Worm (Caenorhabditis elegans) whole organism, L2 larva: Measurements from ENCODE around the gene H40L08.2.

Source experiments
- C34F6.9 ChIP-seq: fragments of 150-350 bp; optimal IDR thresholded peaks from 2 replicates; lab custom pipeline; 2014; ENCODE audit warnings: missing biosample characterization, missing genetic modification characterization
- F13H6.1 ChIP-seq: sonication (generic microtip); optimal IDR thresholded peaks from 2 replicates; lab custom pipeline; 2016; ENCODE audit warnings: missing genetic modification characterization, missing compliant biosample characterization
- R02D3.7 ChIP-seq: fragments of 150-350 bp; optimal IDR thresholded peaks from 2 replicates; lab custom pipeline; 2014; ENCODE audit warnings: missing biosample characterization, missing genetic modification characterization
- Y55F3AM.14 ChIP-seq: fragments of 200-800 bp; sonication (Bioruptor generic); optimal IDR thresholded peaks from 2 replicates; lab custom pipeline; 2018; ENCODE audit warnings: mild to moderate bottlenecking, missing genetic modification characterization, missing compliant biosample characterization
- ZK546.5 ChIP-seq: sonication (generic microtip); optimal IDR thresholded peaks from 2 replicates; lab custom pipeline; 2017; ENCODE audit warnings: missing biosample characterization, missing genetic modification characterization
- alr-1 ChIP-seq: fragments of 150-350 bp; optimal IDR thresholded peaks from 2 replicates; lab custom pipeline; 2014; ENCODE audit warnings: missing biosample characterization, missing genetic modification characterization
- aly-2 ChIP-seq: fragments of 150-350 bp; optimal IDR thresholded peaks from 2 replicates; lab custom pipeline; 2014; ENCODE audit warnings: missing biosample characterization, missing genetic modification characterization
- ama-1 ChIP-seq: fragments of 150-350 bp; optimal IDR thresholded peaks from 2 replicates; lab custom pipeline; 2018; ENCODE audit warnings: inconsistent platforms
- blmp-1 ChIP-seq: sonication (generic microtip); optimal IDR thresholded peaks from 2 replicates; lab custom pipeline; 2017; ENCODE audit warnings: missing genetic modification characterization, mild to moderate bottlenecking, missing compliant biosample characterization, antibody characterized with exemption, moderate library complexity; ENCODE audit not compliant: insufficient read depth
- ceh-16 ChIP-seq: fragments of 150-350 bp; optimal IDR thresholded peaks from 2 replicates; lab custom pipeline; 2014; ENCODE audit warnings: missing biosample characterization, missing genetic modification characterization
- ceh-82 ChIP-seq: fragments of 150-350 bp; optimal IDR thresholded peaks from 2 replicates; lab custom pipeline; 2014; ENCODE audit warnings: missing biosample characterization, missing genetic modification characterization
- crh-2 ChIP-seq: sonication (generic microtip); optimal IDR thresholded peaks from 2 replicates; lab custom pipeline; 2017; ENCODE audit warnings: missing biosample characterization, missing genetic modification characterization
- dmd-4 ChIP-seq: sonication (generic microtip); optimal IDR thresholded peaks from 2 replicates; lab custom pipeline; 2017; ENCODE audit warnings: missing biosample characterization, missing genetic modification characterization
- egl-27 ChIP-seq: sonication (generic microtip); optimal IDR thresholded peaks from 3 replicates; lab custom pipeline; 2017; ENCODE audit warnings: missing biosample characterization, missing genetic modification reagents, missing genetic modification characterization
- elt-1 ChIP-seq: fragments of 150-350 bp; optimal IDR thresholded peaks from 2 replicates; lab custom pipeline; 2014; ENCODE audit warnings: missing biosample characterization, missing genetic modification characterization
- elt-3 ChIP-seq: sonication (generic microtip); optimal IDR thresholded peaks from 2 replicates; lab custom pipeline; 2017; ENCODE audit warnings: missing biosample characterization, missing genetic modification characterization
- gmeb-1 ChIP-seq: fragments of 150-350 bp; optimal IDR thresholded peaks from 2 replicates; lab custom pipeline; 2014; ENCODE audit warnings: missing biosample characterization, missing genetic modification characterization
- lin-11 ChIP-seq: fragments of 150-350 bp; sonication (generic microtip); optimal IDR thresholded peaks from 2 replicates; lab custom pipeline; 2014; ENCODE audit warnings: missing biosample characterization, missing genetic modification characterization, inconsistent platforms, mixed read lengths
- lin-39 ChIP-seq: fragments of 150-350 bp; optimal IDR thresholded peaks from 2 replicates; lab custom pipeline; 2014; ENCODE audit warnings: missing biosample characterization, missing genetic modification reagents, missing genetic modification characterization
- lsy-2 ChIP-seq, 2 experiments: fragments of 150-350 bp in 1 of 2; sonication (generic microtip) in 1 of 2; optimal IDR thresholded peaks; 2 replicates each; lab custom pipeline; 2014 to 2017; ENCODE audit warnings: missing biosample characterization in 2 of 2, missing genetic modification characterization in 2 of 2
- mab-5 ChIP-seq: fragments of 150-350 bp; optimal IDR thresholded peaks from 2 replicates; lab custom pipeline; 2014; ENCODE audit warnings: missing biosample characterization, missing genetic modification characterization
- mbf-1 ChIP-seq: sonication (generic microtip); optimal IDR thresholded peaks from 2 replicates; lab custom pipeline; 2017; ENCODE audit warnings: missing biosample characterization, missing genetic modification characterization
- mdl-1 ChIP-seq, 2 experiments: fragments of 150-350 bp in 1 of 2; sonication (generic microtip) in 1 of 2; optimal IDR thresholded peaks; 2 replicates each; lab custom pipeline; 2017; ENCODE audit warnings: missing biosample characterization in 2 of 2, missing genetic modification characterization in 2 of 2
- nhr-10 ChIP-seq: sonication (generic microtip); optimal IDR thresholded peaks from 2 replicates; lab custom pipeline; 2017; ENCODE audit warnings: missing biosample characterization, missing genetic modification characterization
- nhr-12 ChIP-seq: fragments of 150-350 bp; optimal IDR thresholded peaks from 2 replicates; lab custom pipeline; 2014; ENCODE audit warnings: missing biosample characterization, missing genetic modification characterization
- nhr-129 ChIP-seq: fragments of 150-350 bp; optimal IDR thresholded peaks from 2 replicates; lab custom pipeline; 2014; ENCODE audit warnings: missing biosample characterization, missing genetic modification characterization
- nhr-23 ChIP-seq: fragments of 150-350 bp; optimal IDR thresholded peaks from 2 replicates; lab custom pipeline; 2014; ENCODE audit warnings: missing biosample characterization, missing genetic modification reagents, missing genetic modification characterization
- nhr-237 ChIP-seq: fragments of 150-350 bp; optimal IDR thresholded peaks from 2 replicates; lab custom pipeline; 2014; ENCODE audit warnings: missing biosample characterization, missing genetic modification characterization
- nhr-25 ChIP-seq: fragments of 150-350 bp; sonication (generic microtip); optimal IDR thresholded peaks from 3 replicates; lab custom pipeline; 2014; ENCODE audit warnings: missing biosample characterization, missing genetic modification characterization
- nhr-6 ChIP-seq: fragments of 150-350 bp; optimal IDR thresholded peaks from 2 replicates; lab custom pipeline; 2014; ENCODE audit warnings: missing biosample characterization, missing genetic modification characterization
- nhr-77 ChIP-seq: fragments of 150-350 bp; optimal IDR thresholded peaks from 2 replicates; lab custom pipeline; 2014; ENCODE audit warnings: missing biosample characterization, missing genetic modification characterization
- sem-4 ChIP-seq: fragments of 150-350 bp; optimal IDR thresholded peaks from 2 replicates; lab custom pipeline; 2014; ENCODE audit warnings: missing biosample characterization, missing genetic modification reagents, missing genetic modification characterization
- skn-1 ChIP-seq: sonication (generic microtip); optimal IDR thresholded peaks from 2 replicates; lab custom pipeline; 2017; ENCODE audit warnings: missing biosample characterization, missing genetic modification characterization
- sma-3 ChIP-seq: sonication (generic microtip); optimal IDR thresholded peaks from 2 replicates; lab custom pipeline; 2016; ENCODE audit warnings: missing genetic modification reagents, missing genetic modification characterization, missing compliant biosample characterization
- sma-9 ChIP-seq, 2 experiments: fragments of 150-350 bp in 1 of 2; sonication (generic microtip) in 1 of 2; optimal IDR thresholded peaks; 2 replicates each; lab custom pipeline; 2014 to 2016; ENCODE audit warnings: missing genetic modification characterization in 2 of 2, mild to moderate bottlenecking in 1 of 2, missing biosample characterization in 1 of 2, missing compliant biosample characterization in 1 of 2, missing genetic modification reagents in 1 of 2, moderate library complexity in 1 of 2
- snpc-4 ChIP-seq: fragments of 150-350 bp; optimal IDR thresholded peaks from 2 replicates; lab custom pipeline; 2014; ENCODE audit warnings: missing biosample characterization, missing genetic modification characterization
- unc-55 ChIP-seq: fragments of 150-350 bp; sonication (generic microtip); optimal IDR thresholded peaks from 3 replicates; lab custom pipeline; 2014; ENCODE audit warnings: missing biosample characterization, missing genetic modification reagents, missing genetic modification characterization
- unc-62 ChIP-seq: fragments of 150-350 bp; optimal IDR thresholded peaks from 2 replicates; lab custom pipeline; 2014; ENCODE audit warnings: missing biosample characterization, missing genetic modification reagents, missing genetic modification characterization
- zag-1 ChIP-seq: fragments of 150-350 bp; optimal IDR thresholded peaks from 2 replicates; lab custom pipeline; 2014; ENCODE audit warnings: missing biosample characterization, missing genetic modification characterization
- ztf-1 ChIP-seq: fragments of 200-800 bp; sonication (Bioruptor generic); conservative IDR thresholded peaks from 2 replicates; pipeline ENCODE4 v1.3.6; 2022; ENCODE audit warnings: missing genetic modification characterization, missing compliant biosample characterization
- ztf-11 ChIP-seq: sonication (generic microtip); optimal IDR thresholded peaks from 2 replicates; lab custom pipeline; 2017; ENCODE audit warnings: missing biosample characterization, missing genetic modification characterization
- ztf-4 ChIP-seq: fragments of 150-350 bp; optimal IDR thresholded peaks from 2 replicates; lab custom pipeline; 2014; ENCODE audit warnings: missing biosample characterization, missing genetic modification characterization

H40L08.2 gene

ce11 chrX:15047541-15047940 is 30.0 kb downstream of the H40L08.2 start:
- TF ChIP-seq sma-9 (GFP tag; optimal IDR thresholded peaks at IDR 0.05; lab: Kevin White, UChicago) = no peak
- TF ChIP-seq sma-9 (tag; optimal IDR thresholded peaks at IDR 0.05; lab: Kevin White, UChicago) = no peak
- no peak for TF ChIP-seq ztf-1
- no peak for TF ChIP-seq ztf-11 (tag; lab: Kevin White, UChicago)
- TF ChIP-seq ZK546.5 = no peak
- no peak for TF ChIP-seq nhr-77 (tag; lab: Kevin White, UChicago)
- TF ChIP-seq ceh-82 = no peak
- TF ChIP-seq nhr-12 (tag; lab: Kevin White, UChicago) = no peak
- no peak for TF ChIP-seq mab-5 (tag; lab: Kevin White, UChicago)
- no peak for TF ChIP-seq elt-1 (tag; lab: Kevin White, UChicago)
- TF ChIP-seq aly-2 (tag; lab: Kevin White, UChicago) = no peak
- TF ChIP-seq blmp-1 (tag; lab: Kevin White, UChicago) = no peak
- no peak for TF ChIP-seq sma-3 (GFP tag; lab: Kevin White, UChicago)
- no peak for TF ChIP-seq unc-55 (GFP tag; lab: Kevin White, UChicago)
- TF ChIP-seq Y55F3AM.14 = no peak
- no peak for TF ChIP-seq zag-1 (tag; lab: Kevin White, UChicago)
- TF ChIP-seq gmeb-1 (tag; lab: Kevin White, UChicago) = no peak
- TF ChIP-seq elt-3 = no peak
- no peak for TF ChIP-seq nhr-129 (tag; lab: Kevin White, UChicago)

ce11 chrX:15045401-15045800 is 32.1 kb downstream of the H40L08.2 start:
- TF ChIP-seq nhr-129 (tag; lab: Kevin White, UChicago) (peak; percentile 20), lsy-2 (tag; optimal IDR thresholded peaks at IDR 0.05; lab: Kevin White, UChicago) (peak in 1 of 2 experiments; percentile 8), nhr-12 (tag; lab: Kevin White, UChicago) (no peak), C34F6.9 (tag; lab: Kevin White, UChicago) (peak; percentile 44), unc-55 (GFP tag; lab: Kevin White, UChicago) (peak; percentile 60), lin-11 (no peak)
- TF ChIP-seq, all 48 proteins: peak for 4

- no peak for TF ChIP-seq egl-27 (tag; lab: Kevin White, UChicago)
- TF ChIP-seq ceh-16 = peak; percentile 30
- TF ChIP-seq R02D3.7 (tag; lab: Kevin White, UChicago) = no peak
- TF ChIP-seq blmp-1 (tag; lab: Kevin White, UChicago) = peak; percentile 1
- no peak for TF ChIP-seq dmd-4 (tag; lab: Kevin White, UChicago)
- peak; percentile 20 for TF ChIP-seq nhr-25 (tag; lab: Kevin White, UChicago)
- TF ChIP-seq lin-11 = no peak
- TF ChIP-seq, all 48 proteins: peak for 3
Observed at ce11 chrX:15042549-15042948, 35.0 kb downstream of the H40L08.2 start.

- TF ChIP-seq nhr-129 (tag; lab: Kevin White, UChicago) (no peak), ceh-16 (no peak), ama-1 (no peak), egl-27 (tag; lab: Kevin White, UChicago) (peak; percentile 27), lin-11 (no peak), dmd-4 (tag; lab: Kevin White, UChicago) (no peak), elt-1 (tag; lab: Kevin White, UChicago) (no peak)
Observed at ce11 chrX:15041340-15041739, 36.2 kb downstream of the H40L08.2 start.

ce11 chrX:15040552-15041080 is 36.9 kb downstream of the H40L08.2 start, which contains the start of gene C18B12.4:
C18B12.4 (minus strand) TSS chrX:15040602.
- TF ChIP-seq unc-62 (GFP tag; lab: Kevin White, UChicago) (no peak), mdl-1 (tag; optimal IDR thresholded peaks at IDR 0.05; lab: Kevin White, UChicago) (peak; percentile 22 to 83), lin-11 (peak; percentile 79), nhr-237 (no peak), alr-1 (tag; lab: Kevin White, UChicago) (no peak), ztf-4 (peak; percentile 65), ama-1 (peak; percentile 39), unc-55 (GFP tag; lab: Kevin White, UChicago) (peak; percentile 55), lsy-2 (tag; optimal IDR thresholded peaks at IDR 0.05; lab: Kevin White, UChicago) (peak; percentile 15 to 83), sem-4 (peak; percentile 79), egl-27 (tag; lab: Kevin White, UChicago) (peak; percentile 8), F13H6.1 (peak; percentile 85), sma-9 (GFP tag; optimal IDR thresholded peaks at IDR 0.05; lab: Kevin White, UChicago) (peak; percentile 89), sma-9 (tag; optimal IDR thresholded peaks at IDR 0.05; lab: Kevin White, UChicago) (no peak), aly-2 (tag; lab: Kevin White, UChicago) (no peak), mab-5 (tag; lab: Kevin White, UChicago) (peak; percentile 38), nhr-23 (no peak), nhr-6 (peak; percentile 42), sma-3 (GFP tag; lab: Kevin White, UChicago) (peak; percentile 88), lin-39 (tag; lab: Kevin White, UChicago) (no peak), zag-1 (tag; lab: Kevin White, UChicago) (peak; percentile 62), crh-2 (tag; lab: Kevin White, UChicago) (peak; percentile 91), ceh-16 (peak; percentile 85), nhr-129 (tag; lab: Kevin White, UChicago) (peak; percentile 94), mbf-1 (tag; lab: Kevin White, UChicago) (no peak), gmeb-1 (tag; lab: Kevin White, UChicago) (peak; percentile 0), nhr-10 (no peak), snpc-4 (tag; lab: Kevin White, UChicago) (peak; percentile 78), skn-1 (tag; lab: Kevin White, UChicago) (no peak)
